Worm (Caenorhabditis elegans) whole organism, L1 larva: Measurements from ENCODE around the gene Y38E10A.28.

ENCODE experiments used
- C16A3.4 ChIP-seq: fragments of 150-350 bp; optimal IDR thresholded peaks from 2 replicates; lab custom pipeline; 2014; ENCODE audit warnings: missing biosample characterization, missing genetic modification characterization
- F16B12.6 ChIP-seq: fragments of 150-350 bp; optimal IDR thresholded peaks from 2 replicates; lab custom pipeline; 2014; ENCODE audit warnings: missing biosample characterization, missing genetic modification characterization
- Y116A8C.19 ChIP-seq: sonication (generic microtip); optimal IDR thresholded peaks from 2 replicates; lab custom pipeline; 2016; ENCODE audit warnings: missing compliant biosample characterization, missing genetic modification characterization, borderline replicate concordance
- alr-1 ChIP-seq: fragments of 200-800 bp; sonication (Bioruptor generic); optimal IDR thresholded peaks from 2 replicates; lab custom pipeline; 2018; ENCODE audit warnings: borderline replicate concordance, mild to moderate bottlenecking, missing genetic modification characterization, missing compliant biosample characterization
- blmp-1 ChIP-seq: fragments of 150-350 bp; optimal IDR thresholded peaks from 2 replicates; lab custom pipeline; 2014; ENCODE audit warnings: missing biosample characterization, missing genetic modification characterization
- ces-1 ChIP-seq: fragments of 150-350 bp; optimal IDR thresholded peaks from 2 replicates; lab custom pipeline; 2014; ENCODE audit warnings: missing biosample characterization, missing genetic modification reagents, missing genetic modification characterization
- dsc-1 ChIP-seq: sonication (generic microtip); optimal IDR thresholded peaks from 2 replicates; lab custom pipeline; 2016; ENCODE audit warnings: mild to moderate bottlenecking, missing genetic modification characterization, missing compliant biosample characterization
- efl-1 ChIP-seq, 4 experiments: fragments of 150-350 bp; optimal IDR thresholded peaks in 3 of 4; peaks in 1 of 4; 1 replicate in 1 of 4; 2 replicates in 3 of 4; lab custom pipeline; 2014; ENCODE audit warnings: missing biosample characterization in 2 of 4, missing genetic modification characterization in 2 of 4, missing genetic modification reagents in 2 of 4
- efl-3 ChIP-seq: fragments of 200-800 bp; sonication (Bioruptor generic); optimal IDR thresholded peaks from 2 replicates; lab custom pipeline; 2018; ENCODE audit warnings: mild to moderate bottlenecking, missing genetic modification characterization, missing compliant biosample characterization
- egl-27 ChIP-seq, 2 experiments: fragments of 150-350 bp in 1 of 2; sonication (generic microtip); optimal IDR thresholded peaks; 3 replicates each; lab custom pipeline; 2017 to 2018; ENCODE audit warnings: missing biosample characterization in 2 of 2, missing genetic modification characterization in 2 of 2, missing genetic modification reagents in 2 of 2
- elt-3 ChIP-seq, 6 experiments: fragments of 150-350 bp in 1 of 6; sonication (generic microtip); optimal IDR thresholded peaks; 2 replicates each; lab custom pipeline; 2017 to 2018; ENCODE audit warnings: missing biosample characterization in 6 of 6, missing genetic modification characterization in 6 of 6, inconsistent platforms in 1 of 6
- ets-5 ChIP-seq: fragments of 200-800 bp; sonication (Bioruptor generic); IDR thresholded peaks from 2 replicates; pipeline ENCODE4 v1.3.6; 2022; ENCODE audit warnings: missing genetic modification characterization, missing compliant biosample characterization
- fkh-10 ChIP-seq: sonication (generic microtip); optimal IDR thresholded peaks from 2 replicates; lab custom pipeline; 2017; ENCODE audit warnings: missing biosample characterization, missing genetic modification reagents, missing genetic modification characterization
- fkh-8 ChIP-seq: sonication (generic microtip); optimal IDR thresholded peaks from 2 replicates; lab custom pipeline; 2016; ENCODE audit warnings: mild to moderate bottlenecking, missing genetic modification characterization, missing compliant biosample characterization
- hlh-4 ChIP-seq: sonication (generic microtip); optimal IDR thresholded peaks from 2 replicates; lab custom pipeline; 2016; ENCODE audit warnings: mild to moderate bottlenecking, missing genetic modification characterization, missing compliant biosample characterization
- jun-1 ChIP-seq: fragments of 150-350 bp; optimal IDR thresholded peaks from 2 replicates; lab custom pipeline; 2014; ENCODE audit warnings: missing biosample characterization, missing genetic modification reagents, missing genetic modification characterization
- lin-14 ChIP-seq: fragments of 200-800 bp; sonication (Bioruptor generic); optimal IDR thresholded peaks from 2 replicates; lab custom pipeline; 2018; ENCODE audit warnings: mild to moderate bottlenecking, missing genetic modification characterization, moderate library complexity, missing compliant biosample characterization
- lin-35 ChIP-seq, 2 experiments: fragments of 150-350 bp; optimal IDR thresholded peaks; 2 replicates each; lab custom pipeline; 2014; ENCODE audit warnings: missing biosample characterization in 2 of 2, missing genetic modification characterization in 2 of 2, missing genetic modification reagents in 2 of 2
- lsy-2 ChIP-seq, 2 experiments: fragments of 150-350 bp; optimal IDR thresholded peaks; 2 replicates each; lab custom pipeline; 2014; ENCODE audit warnings: missing biosample characterization in 2 of 2, missing genetic modification characterization in 2 of 2
- mab-9 ChIP-seq: fragments of 200-800 bp; sonication (Bioruptor generic); IDR thresholded peaks from 2 replicates; pipeline ENCODE4 v1.3.6; 2022; ENCODE audit warnings: missing genetic modification reagents, missing genetic modification characterization, missing compliant biosample characterization
- mef-2 ChIP-seq: fragments of 150-350 bp; optimal IDR thresholded peaks from 2 replicates; lab custom pipeline; 2014; ENCODE audit warnings: missing biosample characterization, missing genetic modification characterization
- nhr-11 ChIP-seq: fragments of 150-350 bp; optimal IDR thresholded peaks from 2 replicates; lab custom pipeline; 2014; ENCODE audit warnings: missing biosample characterization, missing genetic modification characterization
- nhr-19 ChIP-seq: fragments of 200-800 bp; sonication (Bioruptor generic); conservative IDR thresholded peaks from 2 replicates; pipeline ENCODE4 v1.3.6; 2022; ENCODE audit warnings: missing genetic modification characterization, missing compliant biosample characterization
- nhr-28 ChIP-seq: fragments of 150-350 bp; optimal IDR thresholded peaks from 2 replicates; lab custom pipeline; 2014; ENCODE audit warnings: missing biosample characterization, missing genetic modification characterization
- nhr-76 ChIP-seq: sonication (generic microtip); optimal IDR thresholded peaks from 2 replicates; lab custom pipeline; 2017; ENCODE audit warnings: missing biosample characterization, missing genetic modification characterization
- nhr-85 ChIP-seq: sonication (generic microtip); peaks from one replicate; lab custom pipeline; 2016; ENCODE audit warnings: missing genetic modification characterization, inconsistent platforms, missing compliant biosample characterization
- pag-3 ChIP-seq: sonication (generic microtip); optimal IDR thresholded peaks from 2 replicates; lab custom pipeline; 2017; ENCODE audit warnings: missing genetic modification characterization, mild to moderate bottlenecking, missing compliant biosample characterization, antibody characterized with exemption, borderline replicate concordance; ENCODE audit not compliant: insufficient read depth
- snpc-4 ChIP-seq: fragments of 150-350 bp; optimal IDR thresholded peaks from 2 replicates; lab custom pipeline; 2014; ENCODE audit warnings: missing biosample characterization, missing genetic modification characterization
- snu-23 ChIP-seq: sonication (generic microtip); optimal IDR thresholded peaks from 2 replicates; lab custom pipeline; 2016; ENCODE audit warnings: missing genetic modification characterization, missing compliant biosample characterization
- sptf-1 ChIP-seq: fragments of 150-350 bp; optimal IDR thresholded peaks from 2 replicates; lab custom pipeline; 2014; ENCODE audit warnings: missing biosample characterization, missing genetic modification characterization
- sup-37 ChIP-seq: fragments of 200-800 bp; sonication (Bioruptor generic); optimal IDR thresholded peaks from 2 replicates; lab custom pipeline; 2018; ENCODE audit warnings: mild to moderate bottlenecking, missing genetic modification characterization, missing compliant biosample characterization
- vab-15 ChIP-seq: sonication (generic microtip); optimal IDR thresholded peaks from 2 replicates; lab custom pipeline; 2017; ENCODE audit warnings: missing genotype, mild to moderate bottlenecking, missing genetic modification characterization, missing compliant biosample characterization
- xbp-1 ChIP-seq: sonication (generic microtip); optimal IDR thresholded peaks from 2 replicates; lab custom pipeline; 2016; ENCODE audit warnings: missing genetic modification characterization, missing compliant biosample characterization
- zip-4 ChIP-seq: fragments of 200-800 bp; sonication (Bioruptor generic); optimal IDR thresholded peaks from 2 replicates; lab custom pipeline; 2018; ENCODE audit warnings: mild to moderate bottlenecking, missing genetic modification characterization, moderate library complexity, missing compliant biosample characterization
- ztf-4 ChIP-seq: fragments of 150-350 bp; optimal IDR thresholded peaks from 2 replicates; lab custom pipeline; 2014; ENCODE audit warnings: missing biosample characterization, missing genetic modification characterization

Gene Y38E10A.28

ce11 chrII:12668874-12669273 is 39.4 kb downstream of the Y38E10A.28 start (continued):
- TF ChIP-seq dsc-1 (tag; lab: Kevin White, UChicago), result peak; percentile 88

DNA sequence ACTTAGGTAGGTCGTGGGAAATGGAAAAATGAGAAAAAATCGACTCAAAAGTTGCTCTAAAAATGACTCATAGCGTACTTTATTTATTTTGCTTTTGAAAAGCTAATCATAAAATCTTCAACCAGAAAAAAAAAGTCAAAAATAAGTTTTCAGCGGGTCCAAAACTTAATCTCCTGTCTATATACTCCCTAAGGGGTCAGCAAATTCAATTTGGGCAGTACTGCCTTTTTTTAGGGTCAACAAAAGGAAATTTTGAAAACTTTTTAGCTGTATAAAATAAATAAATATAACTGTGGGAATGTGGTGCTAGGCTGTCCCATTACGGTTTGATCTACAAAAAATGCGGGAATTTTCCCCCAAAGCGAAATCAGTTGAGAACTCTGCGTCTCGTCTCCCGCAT is 39.9 kb downstream of the Y38E10A.28 start:
- TF ChIP-seq efl-3 (no peak), lsy-2 (tag; optimal IDR thresholded peaks at IDR 0.05; lab: Kevin White, UChicago) (no peak), nhr-28 (tag; lab: Kevin White, UChicago) (no peak), lin-14 (GFP tag; lab: Kevin White, UChicago) (peak; percentile 1), pag-3 (no peak), fkh-10 (GFP tag; lab: Kevin White, UChicago) (peak; percentile 69)

DNA sequence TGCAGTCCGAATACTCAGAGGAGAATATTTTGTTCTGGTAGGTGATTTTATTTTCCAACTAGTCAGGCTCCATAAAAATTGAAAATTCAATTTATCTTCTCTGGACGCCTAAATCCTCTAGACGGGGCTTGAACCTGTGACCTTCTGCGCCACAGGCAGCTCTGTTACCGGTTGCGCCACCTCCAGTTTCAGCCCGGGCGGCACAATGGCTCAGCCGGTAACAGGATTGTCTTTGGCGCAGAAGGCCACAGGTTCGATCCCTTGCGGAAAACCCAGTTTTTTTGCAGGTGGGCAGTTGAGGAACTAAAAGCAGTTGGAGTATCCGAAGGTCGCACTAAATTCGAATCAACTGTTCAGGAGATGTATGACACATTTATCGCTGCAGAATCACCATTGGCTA is 40.4 kb downstream of the Y38E10A.28 start:
- TF ChIP-seq vab-15 (tag; lab: Kevin White, UChicago) (no peak), alr-1 (tag; lab: Kevin White, UChicago) (no peak), snu-23 (no peak), snpc-4 (tag; lab: Kevin White, UChicago) (no peak), C16A3.4 (tag; lab: Kevin White, UChicago) (no peak), mef-2 (tag; lab: Kevin White, UChicago) (no peak), ets-5 (GFP tag; lab: Robert Waterston, UW) (no peak), nhr-19 (GFP tag; lab: Robert Waterston, UW) (no peak), ztf-4 (tag; lab: Kevin White, UChicago) (no peak)

DNA sequence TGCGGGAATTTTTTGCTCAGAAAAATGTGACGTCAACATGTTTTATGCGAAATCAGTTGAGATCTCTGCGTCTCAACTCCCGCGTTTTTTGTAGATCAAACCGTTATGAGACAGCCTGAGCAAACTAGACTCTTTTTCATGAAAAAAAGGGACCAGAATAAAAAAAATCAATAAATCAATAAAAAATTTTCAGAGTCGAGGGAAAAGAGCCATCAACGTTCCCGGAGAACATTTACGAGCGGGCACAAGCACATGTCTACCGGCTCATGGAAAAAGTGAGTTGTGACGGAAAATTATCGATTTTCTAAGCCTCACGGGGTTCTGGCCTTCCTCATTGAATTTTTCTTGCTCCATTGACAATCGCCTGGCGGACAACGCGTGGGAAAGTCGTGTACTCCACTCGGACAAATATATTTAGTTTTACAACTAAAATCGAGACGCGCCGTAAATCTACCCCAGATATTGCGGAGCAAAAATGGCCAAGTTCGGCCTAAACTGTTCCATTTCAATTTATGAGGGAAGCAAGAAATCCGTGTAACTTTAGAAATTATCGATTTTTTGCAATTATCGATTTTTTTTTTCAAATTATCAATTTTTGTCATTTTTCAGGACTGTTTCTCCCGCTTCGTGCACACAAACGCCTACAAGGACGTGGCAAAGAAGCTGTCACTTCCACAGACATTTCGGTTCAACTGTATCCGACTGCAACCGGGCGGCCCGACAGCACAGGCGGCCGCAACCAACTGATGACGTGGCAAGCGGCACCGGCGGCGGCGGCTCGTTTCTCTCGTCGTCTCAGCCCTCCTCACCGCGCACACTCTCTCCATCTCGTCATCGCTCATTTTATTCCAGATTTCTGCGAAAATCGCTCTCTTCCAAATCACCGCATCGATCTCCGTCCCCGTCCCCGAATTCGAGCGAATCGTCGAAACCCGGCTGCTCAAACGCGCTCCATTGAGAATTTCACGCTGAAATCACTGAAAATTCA is 41.7 kb downstream of the Y38E10A.28 start:
- TF ChIP-seq F16B12.6 (tag; lab: Kevin White, UChicago), result no peak
- TF ChIP-seq lin-35 (GFP tag; optimal IDR thresholded peaks at IDR 0.05; lab: Kevin White, UChicago), result no peak
- TF ChIP-seq fkh-10 (GFP tag; lab: Kevin White, UChicago), result no peak
- TF ChIP-seq blmp-1, result no peak
- peak; percentile 40; the same call in 1 of the 2 replicates for TF ChIP-seq mab-9 (GFP tag; lab: Robert Waterston, UW)
- no peak for TF ChIP-seq efl-1 (optimal IDR thresholded peaks at IDR 0.05; lab: Kevin White, UChicago)
- peak in 1 of 2 experiments; percentile 28 for TF ChIP-seq efl-1 (GFP tag; optimal IDR thresholded peaks at IDR 0.05 in 1 of 2; lab: Kevin White, UChicago)
- TF ChIP-seq dsc-1 (tag; lab: Kevin White, UChicago), result no peak
- TF ChIP-seq lsy-2 (tag; optimal IDR thresholded peaks at IDR 0.05; lab: Kevin White, UChicago), result no peak

DNA sequence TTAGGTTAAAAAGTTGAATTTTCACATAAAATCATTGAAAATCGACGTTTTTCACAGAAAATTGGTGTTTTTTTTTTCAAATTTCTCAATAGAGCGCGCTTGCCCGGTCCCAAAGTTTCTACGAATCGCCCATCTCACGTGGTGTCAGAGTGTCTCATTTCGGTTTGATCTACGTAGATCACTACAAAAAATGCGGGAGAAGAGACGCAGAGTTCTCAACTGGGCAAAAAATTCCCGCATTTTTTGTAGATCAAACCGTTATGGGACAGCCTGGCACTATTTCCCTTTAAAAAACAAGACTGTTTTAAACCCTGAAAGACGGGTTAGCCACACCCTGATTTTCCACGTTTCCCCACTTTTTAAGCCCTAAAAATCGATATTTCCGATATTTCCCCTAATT is 42.4 kb downstream of the Y38E10A.28 start:
- no peak for TF ChIP-seq elt-3 (tag; optimal IDR thresholded peaks at IDR 0.05; lab: Kevin White, UChicago)
- TF ChIP-seq nhr-85 (tag; lab: Kevin White, UChicago), result peak; percentile 66

ce11 chrII:12672512-12672911 is 43.0 kb downstream of the Y38E10A.28 start:
- no peak for TF ChIP-seq hlh-4 (tag; lab: Kevin White, UChicago)
- peak; percentile 4 for TF ChIP-seq fkh-8
- no peak for TF ChIP-seq ets-5 (GFP tag; lab: Robert Waterston, UW)
- no peak for TF ChIP-seq lsy-2 (tag; optimal IDR thresholded peaks at IDR 0.05; lab: Kevin White, UChicago)
- TF ChIP-seq dsc-1 (tag; lab: Kevin White, UChicago), result no peak
- no peak for TF ChIP-seq blmp-1
- TF ChIP-seq nhr-76 (tag; lab: Kevin White, UChicago), result no peak
- TF ChIP-seq pag-3, result no peak
- TF ChIP-seq nhr-11 (tag; lab: Kevin White, UChicago), result no peak
- TF ChIP-seq vab-15 (tag; lab: Kevin White, UChicago), result no peak
- no peak for TF ChIP-seq ztf-4 (tag; lab: Kevin White, UChicago)
- no peak for TF ChIP-seq efl-1 (optimal IDR thresholded peaks at IDR 0.05; lab: Kevin White, UChicago)
- peak in 1 of 2 experiments; percentile 27 for TF ChIP-seq efl-1 (GFP tag; optimal IDR thresholded peaks at IDR 0.05 in 1 of 2; lab: Kevin White, UChicago)
- no peak for TF ChIP-seq sptf-1
- TF ChIP-seq ces-1 (GFP tag; lab: Kevin White, UChicago), result no peak
- no peak for TF ChIP-seq sup-37
- no peak for TF ChIP-seq xbp-1 (tag; lab: Kevin White, UChicago)
- no peak for TF ChIP-seq zip-4 (GFP tag; lab: Kevin White, UChicago)
- no peak for TF ChIP-seq egl-27 (tag; optimal IDR thresholded peaks at IDR 0.05; lab: Kevin White, UChicago)
- TF ChIP-seq Y116A8C.19, result no peak
- TF ChIP-seq nhr-19 (GFP tag; lab: Robert Waterston, UW), result 0 out of 2 replicates have a peak, but pooled peaks have one; percentile 4
- TF ChIP-seq jun-1 (tag; lab: Kevin White, UChicago), result no peak
- TF ChIP-seq snu-23, result no peak
